Worm (Caenorhabditis elegans) whole organism, L4 larva: ENCODE data around the gene npl-4.2.
"Not testable (repeated sequence)": the region's sequence is repeated elsewhere in the genome, so short reads cannot be mapped to it uniquely, and the experiment has no call there.

Source experiments
- T20F7.1 ChIP-seq: fragments of 200-800 bp; sonication (Bioruptor generic); optimal IDR thresholded peaks from 2 replicates; lab custom pipeline; 2018; ENCODE audit warnings: mild to moderate bottlenecking, missing genetic modification characterization, missing compliant biosample characterization
- ZK546.5 ChIP-seq, 2 experiments: sonication (generic microtip); optimal IDR thresholded peaks; 2 replicates each; lab custom pipeline; 2017; ENCODE audit warnings: missing biosample characterization in 2 of 2, missing genetic modification characterization in 2 of 2
- aha-1 ChIP-seq: fragments of 150-350 bp; peaks from one replicate; lab custom pipeline; 2014; ENCODE audit warnings: missing biosample characterization, missing genetic modification characterization
- aly-2 ChIP-seq: sonication (generic microtip); optimal IDR thresholded peaks from 2 replicates; lab custom pipeline; 2018; ENCODE audit warnings: missing biosample characterization, missing genetic modification characterization
- ama-1 ChIP-seq: fragments of 150-350 bp; optimal IDR thresholded peaks from 2 replicates; lab custom pipeline; 2014; ENCODE audit warnings: inconsistent platforms, mixed read lengths
- ceh-44 ChIP-seq: fragments of 200-800 bp; sonication (Bioruptor generic); IDR thresholded peaks from 2 replicates; pipeline ENCODE4 v1.3.6; 2022; ENCODE audit warnings: missing genetic modification reagents, missing genetic modification characterization, missing compliant biosample characterization
- ceh-82 ChIP-seq: sonication (generic microtip); optimal IDR thresholded peaks from 2 replicates; lab custom pipeline; 2017; ENCODE audit warnings: missing biosample characterization, missing genetic modification characterization
- daf-16 ChIP-seq, 3 experiments: sonication (generic microtip); optimal IDR thresholded peaks; 2 replicates each; lab custom pipeline; 2016 to 2017; ENCODE audit warnings: missing genetic modification characterization in 3 of 3, missing genetic modification reagents in 3 of 3, mild to moderate bottlenecking in 2 of 3, missing compliant biosample characterization in 2 of 3, missing biosample characterization in 1 of 3, moderate library complexity in 1 of 3
- dpl-1 ChIP-seq: fragments of 150-350 bp; optimal IDR thresholded peaks from 2 replicates; lab custom pipeline; 2014; ENCODE audit warnings: missing biosample characterization, missing genetic modification reagents, missing genetic modification characterization
- duxl-1 ChIP-seq: sonication (generic microtip); optimal IDR thresholded peaks from 2 replicates; lab custom pipeline; 2016; ENCODE audit warnings: mild to moderate bottlenecking, missing genetic modification characterization, moderate library complexity, missing compliant biosample characterization; ENCODE audit not compliant: poor library complexity
- dve-1 ChIP-seq: sonication (generic microtip); optimal IDR thresholded peaks from 2 replicates; lab custom pipeline; 2017; ENCODE audit warnings: antibody characterized with exemption, mild to moderate bottlenecking, missing genetic modification characterization, missing compliant biosample characterization; ENCODE audit not compliant: insufficient read depth
- fkh-10 ChIP-seq: fragments of 150-350 bp; optimal IDR thresholded peaks from 2 replicates; lab custom pipeline; 2014; ENCODE audit warnings: missing biosample characterization, missing genetic modification reagents, missing genetic modification characterization
- fos-1 ChIP-seq: fragments of 150-350 bp; optimal IDR thresholded peaks from 2 replicates; lab custom pipeline; 2014; ENCODE audit warnings: missing biosample characterization, missing genetic modification characterization
- hlh-30 ChIP-seq: sonication (generic microtip); optimal IDR thresholded peaks from 2 replicates; lab custom pipeline; 2017; ENCODE audit warnings: antibody characterized with exemption, mild to moderate bottlenecking, missing genetic modification characterization, missing compliant biosample characterization; ENCODE audit not compliant: insufficient read depth
- lin-39 ChIP-seq: fragments of 150-350 bp; optimal IDR thresholded peaks from 2 replicates; lab custom pipeline; 2014; ENCODE audit warnings: missing biosample characterization, missing genetic modification reagents, missing genetic modification characterization
- lsy-2 ChIP-seq, 2 experiments: fragments of 150-350 bp in 1 of 2; sonication (generic microtip) in 1 of 2; optimal IDR thresholded peaks; 2 replicates each; lab custom pipeline; 2014 to 2017; ENCODE audit warnings: missing biosample characterization in 2 of 2, missing genetic modification characterization in 2 of 2
- madf-9 ChIP-seq: fragments of 200-800 bp; sonication (Bioruptor generic); conservative IDR thresholded peaks from 2 replicates; pipeline ENCODE4 v1.3.6; 2022; ENCODE audit warnings: missing genetic modification reagents, missing genetic modification characterization, missing compliant biosample characterization
- mdt-29 ChIP-seq: fragments of 200-800 bp; sonication (Bioruptor generic); IDR thresholded peaks from 2 replicates; pipeline ENCODE4 v1.3.6; 2022; ENCODE audit warnings: missing genetic modification reagents, missing genetic modification characterization, missing compliant biosample characterization
- mep-1 ChIP-seq: fragments of 150-350 bp; sonication (generic microtip); optimal IDR thresholded peaks from 3 replicates; lab custom pipeline; 2014; ENCODE audit warnings: missing biosample characterization, missing genetic modification characterization
- nhr-28 ChIP-seq: fragments of 150-350 bp; optimal IDR thresholded peaks from 2 replicates; lab custom pipeline; 2014; ENCODE audit warnings: missing biosample characterization, missing genetic modification characterization
- nhr-41 ChIP-seq: fragments of 200-800 bp; sonication (Bioruptor generic); IDR thresholded peaks from 2 replicates; pipeline ENCODE4 v1.3.6; 2022; ENCODE audit warnings: missing genetic modification reagents, missing genetic modification characterization, missing compliant biosample characterization
- nhr-6 ChIP-seq: fragments of 150-350 bp; optimal IDR thresholded peaks from 2 replicates; lab custom pipeline; 2014; ENCODE audit warnings: missing biosample characterization, missing genetic modification characterization
- saeg-2 ChIP-seq: fragments of 200-800 bp; sonication (Bioruptor generic); IDR thresholded peaks from 2 replicates; pipeline ENCODE4 v1.3.6; 2022; ENCODE audit warnings: missing genetic modification reagents, missing genetic modification characterization, missing compliant biosample characterization
- sdz-12 ChIP-seq: fragments of 200-800 bp; sonication (Bioruptor generic); optimal IDR thresholded peaks from 2 replicates; lab custom pipeline; 2018; ENCODE audit warnings: mild to moderate bottlenecking, missing genetic modification characterization, missing compliant biosample characterization
- skn-1 ChIP-seq: fragments of 150-350 bp; optimal IDR thresholded peaks from 2 replicates; lab custom pipeline; 2014; ENCODE audit warnings: missing biosample characterization, missing genetic modification characterization
- spr-1 ChIP-seq: sonication (generic microtip); optimal IDR thresholded peaks from 2 replicates; lab custom pipeline; 2016; ENCODE audit warnings: mild to moderate bottlenecking, missing genetic modification characterization, missing compliant biosample characterization
- spr-3 ChIP-seq: fragments of 200-800 bp; sonication (Bioruptor generic); optimal IDR thresholded peaks from 2 replicates; lab custom pipeline; 2018; ENCODE audit warnings: mild to moderate bottlenecking, missing genetic modification characterization, missing compliant biosample characterization
- tag-97 ChIP-seq: fragments of 200-800 bp; sonication (Bioruptor generic); IDR thresholded peaks from 2 replicates; pipeline ENCODE4 v1.3.6; 2022; ENCODE audit warnings: missing genetic modification characterization, missing compliant biosample characterization
- unc-130 ChIP-seq: sonication (generic microtip); optimal IDR thresholded peaks from 2 replicates; lab custom pipeline; 2016; ENCODE audit warnings: missing genetic modification reagents, missing genetic modification characterization, missing compliant biosample characterization
- unc-62 ChIP-seq, 3 experiments: fragments of 150-350 bp in 1 of 3; sonication (generic microtip); optimal IDR thresholded peaks in 2 of 3; peaks in 1 of 3; 1 replicate in 1 of 3; 2 replicates in 2 of 3; lab custom pipeline; 2014 to 2017; ENCODE audit warnings: missing biosample characterization in 3 of 3, missing genetic modification characterization in 3 of 3, missing genetic modification reagents in 3 of 3, missing genotype in 1 of 3
- ztf-11 ChIP-seq: fragments of 150-350 bp; optimal IDR thresholded peaks from 2 replicates; lab custom pipeline; 2014; ENCODE audit warnings: missing biosample characterization, missing genetic modification characterization
- ztf-7 ChIP-seq: fragments of 150-350 bp; optimal IDR thresholded peaks from 2 replicates; lab custom pipeline; 2014; ENCODE audit warnings: missing biosample characterization, missing genetic modification characterization

Gene npl-4.2

DNA sequence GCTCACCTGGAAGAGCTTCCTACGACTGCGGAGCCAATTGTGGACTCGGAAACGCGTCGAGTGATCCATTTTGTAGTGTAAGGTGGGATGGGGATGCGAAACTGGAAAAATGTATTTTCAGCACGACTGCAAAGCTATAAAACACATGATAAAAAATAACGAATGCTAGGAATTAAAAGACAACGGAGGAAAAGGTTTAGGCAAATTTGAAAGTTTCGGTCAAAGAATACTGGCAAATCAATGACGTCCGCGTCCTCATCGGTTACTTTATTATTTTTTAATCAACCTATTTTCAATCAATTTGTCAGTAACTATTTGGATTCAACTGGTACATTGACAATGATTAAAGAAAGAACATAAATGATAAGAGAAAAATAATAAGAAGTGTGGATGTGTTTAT is 14.9 kb upstream of the npl-4.2 start, which contains the start of gene C17G10.7:
C17G10.7 (minus strand) TSS at position 101 of the 400 bp plus-strand sequence.
- no peak for TF ChIP-seq aha-1 (tag; lab: Kevin White, UChicago)
- no peak for TF ChIP-seq ceh-44 (GFP tag; lab: Robert Waterston, UW)
- no peak for TF ChIP-seq unc-130 (GFP tag; lab: Kevin White, UChicago)
- no peak for TF ChIP-seq ceh-82 (tag; lab: Kevin White, UChicago)
- no peak for TF ChIP-seq skn-1
- no peak for TF ChIP-seq spr-3
- no peak for TF ChIP-seq fkh-10 (GFP tag; lab: Kevin White, UChicago)
- TF ChIP-seq saeg-2 (GFP tag; lab: Robert Waterston, UW), result no peak
- no peak for TF ChIP-seq nhr-41 (GFP tag; lab: Robert Waterston, UW)
- TF ChIP-seq ztf-11 (tag; lab: Kevin White, UChicago), result no peak
- no peak for TF ChIP-seq dpl-1 (GFP tag; lab: Kevin White, UChicago)
- TF ChIP-seq hlh-30 (tag; lab: Kevin White, UChicago), result no peak
- no peak for TF ChIP-seq ZK546.5 (tag; optimal IDR thresholded peaks at IDR 0.05; lab: Kevin White, UChicago)

DNA sequence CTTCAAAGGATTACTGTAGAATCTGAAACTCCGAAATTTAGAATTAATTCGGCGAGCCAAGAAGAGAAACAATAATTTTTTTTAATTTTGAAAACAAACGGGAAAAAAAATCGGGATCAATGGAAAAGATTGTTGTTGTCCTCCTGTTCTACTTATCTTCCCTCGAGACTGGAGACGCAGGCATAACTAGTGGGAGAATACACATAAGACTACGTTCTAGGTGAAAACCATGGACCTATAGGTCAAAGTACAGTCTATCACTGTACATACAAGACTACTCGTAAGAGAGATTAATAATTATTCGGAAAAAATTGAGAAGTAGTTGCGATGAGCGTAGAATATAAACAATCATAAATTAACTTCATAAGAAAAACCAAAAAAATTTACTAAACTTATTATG is 3.4 kb upstream of the npl-4.2 start, which contains the start of gene dhs-6:
dhs-6 (minus strand) TSS at position 22 of the 400 bp plus-strand sequence.
- TF ChIP-seq spr-1, result peak; percentile 17
- peak; percentile 37 for TF ChIP-seq aha-1 (tag; lab: Kevin White, UChicago)
- no peak for TF ChIP-seq mdt-29 (GFP tag; lab: Robert Waterston, UW)
- peak; percentile 41 for TF ChIP-seq nhr-28 (tag; lab: Kevin White, UChicago)
- peak; percentile 49 for TF ChIP-seq mep-1
- TF ChIP-seq sdz-12 (GFP tag; lab: Kevin White, UChicago), result no peak
- TF ChIP-seq duxl-1 (tag; lab: Kevin White, UChicago), result peak; percentile 50
- TF ChIP-seq dve-1, result peak; percentile 47
- no peak for TF ChIP-seq madf-9 (GFP tag; lab: Robert Waterston, UW)
- peak in 1 of 2 experiments; percentile 6 for TF ChIP-seq lsy-2 (tag; optimal IDR thresholded peaks at IDR 0.05; lab: Kevin White, UChicago)
- peak; percentile 15 for TF ChIP-seq hlh-30 (tag; lab: Kevin White, UChicago)
- TF ChIP-seq tag-97 (GFP tag; lab: Robert Waterston, UW), result no peak
- TF ChIP-seq T20F7.1 (GFP tag; lab: Kevin White, UChicago), result peak; percentile 54
- peak; percentile 5 for TF ChIP-seq ama-1 (lab: Kevin White, UChicago)
- peak; percentile 28 for TF ChIP-seq nhr-6
- TF ChIP-seq daf-16 (GFP tag; optimal IDR thresholded peaks at IDR 0.05; lab: Kevin White, UChicago), result no peak
- peak; percentile 65 for TF ChIP-seq daf-16 (tag; optimal IDR thresholded peaks at IDR 0.05; lab: Kevin White, UChicago)
- TF ChIP-seq aly-2 (tag; lab: Kevin White, UChicago), result no peak

DNA sequence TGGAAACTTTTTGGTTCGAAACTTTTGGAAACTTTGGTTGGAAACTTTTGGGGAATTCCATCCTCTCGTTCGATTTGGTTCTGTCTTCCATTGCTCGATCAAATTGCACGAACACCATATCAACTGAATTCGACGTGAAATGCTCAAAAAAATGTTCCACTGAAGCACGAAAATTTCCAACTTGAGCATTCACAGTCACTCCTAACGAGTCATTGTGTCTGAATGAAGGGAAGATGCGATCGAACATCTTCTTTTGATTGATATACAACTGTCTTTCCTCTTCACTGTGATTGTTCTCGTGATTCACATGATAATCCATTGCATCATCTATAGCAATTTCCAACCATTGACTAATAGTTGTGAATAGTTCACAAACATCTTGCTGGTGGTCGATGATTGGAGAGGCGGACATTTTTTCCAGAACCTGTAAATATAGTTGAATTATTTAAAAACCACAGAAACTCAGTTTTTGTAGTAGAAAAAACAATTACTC is 5.7 kb downstream of the npl-4.2 start, which contains the start of gene F59E12.15:
F59E12.15 (minus strand) TSS at position 51 of the 493 bp plus-strand sequence.
- peak; percentile 71 for TF ChIP-seq ztf-7 (tag; lab: Kevin White, UChicago)
- TF ChIP-seq ZK546.5 (tag; optimal IDR thresholded peaks at IDR 0.05; lab: Kevin White, UChicago), result no peak
- peak in 1 of 2 experiments; percentile 78 for TF ChIP-seq unc-62 (GFP tag; optimal IDR thresholded peaks at IDR 0.05 in 1 of 2; lab: Kevin White, UChicago)
- TF ChIP-seq unc-62 (tag; optimal IDR thresholded peaks at IDR 0.05; lab: Kevin White, UChicago), result no peak

DNA sequence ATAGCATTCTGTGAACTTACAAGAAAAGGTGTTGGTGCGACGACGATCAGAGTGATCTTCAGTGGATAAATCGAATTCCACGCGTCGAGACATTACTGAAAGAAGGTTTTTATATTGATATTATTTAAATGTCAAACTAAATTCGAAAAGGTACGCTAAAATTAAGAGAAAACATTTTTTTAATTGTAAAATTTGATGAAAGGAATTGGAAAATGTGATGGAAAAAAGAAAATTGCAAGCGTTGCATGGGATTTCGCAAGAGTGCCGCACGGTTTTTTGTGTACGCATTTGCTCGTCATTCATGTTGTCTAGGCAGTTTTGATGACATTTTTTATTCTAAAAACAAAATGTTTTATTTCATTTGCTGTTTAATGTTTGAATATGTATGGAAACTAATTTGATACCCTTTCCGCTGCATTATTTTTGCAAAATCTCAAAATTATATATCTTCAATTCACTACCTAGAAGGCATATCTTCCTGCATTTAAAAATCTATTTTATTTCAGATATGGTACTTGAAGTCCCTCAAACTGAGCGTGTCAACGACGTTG is 8.2 kb downstream of the npl-4.2 start, which contains the start of the genes F59E12.6 and npl-4.1:
F59E12.6 (minus strand) TSS at position 101 of the 551 bp plus-strand sequence.
npl-4.1 (plus strand) TSS at position 501 of the 551 bp plus-strand sequence.
- TF ChIP-seq nhr-41 (GFP tag; lab: Robert Waterston, UW); lin-39 (tag; lab: Kevin White, UChicago); fos-1 (tag; lab: Kevin White, UChicago): not testable (repeated sequence)
